Worm (Caenorhabditis elegans) whole organism, mixed stage, embryonic: ENCODE results near the gene C56A3.4.

Experiments used
- M03D4.4 ChIP-seq: sonication (generic microtip); optimal IDR thresholded peaks from 2 replicates; lab custom pipeline; 2017; ENCODE audit warnings: mild to moderate bottlenecking, missing genetic modification characterization, missing compliant biosample characterization
- bed-3 ChIP-seq: fragments of 200-800 bp; sonication (Bioruptor generic); optimal IDR thresholded peaks from 3 replicates; lab custom pipeline; 2018; ENCODE audit warnings: mild to moderate bottlenecking, missing genetic modification characterization, moderate library complexity, missing compliant biosample characterization
- blmp-1 ChIP-seq: fragments of 150-350 bp; optimal IDR thresholded peaks from 2 replicates; lab custom pipeline; 2014; ENCODE audit warnings: missing biosample characterization, missing genetic modification characterization
- ceh-39 ChIP-seq: fragments of 150-350 bp; optimal IDR thresholded peaks from 2 replicates; lab custom pipeline; 2014; ENCODE audit warnings: missing biosample characterization, missing genetic modification characterization
- ceh-43 ChIP-seq: fragments of 200-800 bp; sonication (Bioruptor generic); optimal IDR thresholded peaks from 2 replicates; lab custom pipeline; 2018; ENCODE audit warnings: mild to moderate bottlenecking, missing genetic modification characterization, moderate library complexity, missing compliant biosample characterization
- ceh-83 ChIP-seq: fragments of 200-800 bp; sonication (Bioruptor generic); optimal IDR thresholded peaks from 2 replicates; lab custom pipeline; 2018; ENCODE audit warnings: mild to moderate bottlenecking, missing genetic modification characterization, missing compliant biosample characterization
- ces-1 ChIP-seq: fragments of 150-350 bp; optimal IDR thresholded peaks from 2 replicates; lab custom pipeline; 2014; ENCODE audit warnings: missing biosample characterization, missing genetic modification reagents, missing genetic modification characterization
- drap-1 ChIP-seq: fragments of 200-800 bp; sonication (Bioruptor generic); optimal IDR thresholded peaks from 3 replicates; lab custom pipeline; 2018; ENCODE audit warnings: mild to moderate bottlenecking, missing genetic modification characterization, missing compliant biosample characterization
- elt-1 ChIP-seq: sonication (generic microtip); optimal IDR thresholded peaks from 2 replicates; lab custom pipeline; 2017; ENCODE audit warnings: missing genetic modification characterization, mild to moderate bottlenecking, missing compliant biosample characterization, antibody characterized with exemption, moderate library complexity, borderline replicate concordance; ENCODE audit not compliant: insufficient read depth
- elt-3 ChIP-seq: fragments of 150-350 bp; optimal IDR thresholded peaks from 2 replicates; lab custom pipeline; 2014; ENCODE audit warnings: missing biosample characterization, missing genetic modification characterization
- flh-1 ChIP-seq: fragments of 200-800 bp; sonication (Bioruptor generic); optimal IDR thresholded peaks from 2 replicates; lab custom pipeline; 2018; ENCODE audit warnings: mild to moderate bottlenecking, missing genetic modification characterization, moderate library complexity, missing compliant biosample characterization
- lin-13 ChIP-seq: fragments of 150-350 bp; optimal IDR thresholded peaks from 2 replicates; lab custom pipeline; 2014; ENCODE audit warnings: missing biosample characterization, missing genetic modification characterization
- lsy-2 ChIP-seq: fragments of 150-350 bp; optimal IDR thresholded peaks from 2 replicates; lab custom pipeline; 2014; ENCODE audit warnings: missing biosample characterization, missing genetic modification characterization
- mep-1 ChIP-seq: fragments of 150-350 bp; optimal IDR thresholded peaks from 2 replicates; lab custom pipeline; 2017; ENCODE audit warnings: missing biosample characterization, missing genetic modification reagents, missing genetic modification characterization, inconsistent platforms
- nhr-12 ChIP-seq: fragments of 150-350 bp; optimal IDR thresholded peaks from 2 replicates; lab custom pipeline; 2014; ENCODE audit warnings: missing biosample characterization, missing genetic modification characterization
- nhr-237 ChIP-seq: fragments of 150-350 bp; optimal IDR thresholded peaks from 2 replicates; lab custom pipeline; 2014; ENCODE audit warnings: missing biosample characterization, missing genetic modification characterization
- nhr-28 ChIP-seq: fragments of 150-350 bp; optimal IDR thresholded peaks from 2 replicates; lab custom pipeline; 2014; ENCODE audit warnings: missing biosample characterization, missing genetic modification characterization
- nhr-76 ChIP-seq: sonication (generic microtip); optimal IDR thresholded peaks from 2 replicates; lab custom pipeline; 2017; ENCODE audit warnings: missing biosample characterization, missing genetic modification characterization
- sem-2 ChIP-seq: fragments of 200-800 bp; sonication (Bioruptor generic); optimal IDR thresholded peaks from 2 replicates; lab custom pipeline; 2018; ENCODE audit warnings: mild to moderate bottlenecking, missing genetic modification characterization, missing compliant biosample characterization
- snpc-4 ChIP-seq: fragments of 150-350 bp; optimal IDR thresholded peaks from 2 replicates; lab custom pipeline; 2014; ENCODE audit warnings: missing biosample characterization, missing genetic modification characterization
- sptf-1 ChIP-seq: sonication (generic microtip); optimal IDR thresholded peaks from 2 replicates; lab custom pipeline; 2017; ENCODE audit warnings: mild to moderate bottlenecking, missing genetic modification characterization, moderate library complexity, missing compliant biosample characterization
- tbx-8 ChIP-seq: fragments of 200-800 bp; sonication (Bioruptor generic); optimal IDR thresholded peaks from 2 replicates; lab custom pipeline; 2018; ENCODE audit warnings: mild to moderate bottlenecking, missing genetic modification characterization, moderate library complexity, missing compliant biosample characterization
- unc-120 ChIP-seq: sonication (generic microtip); optimal IDR thresholded peaks from 2 replicates; lab custom pipeline; 2017; ENCODE audit warnings: missing genetic modification characterization, missing compliant biosample characterization; ENCODE audit not compliant: poor library complexity, severe bottlenecking
- unc-39 ChIP-seq: fragments of 150-350 bp; optimal IDR thresholded peaks from 2 replicates; lab custom pipeline; 2014; ENCODE audit warnings: missing biosample characterization, missing genetic modification characterization
- unc-62 ChIP-seq: fragments of 150-350 bp; optimal IDR thresholded peaks from 2 replicates; lab custom pipeline; 2014; ENCODE audit warnings: missing biosample characterization, missing genetic modification reagents, missing genetic modification characterization
- zip-8 ChIP-seq: fragments of 150-350 bp; optimal IDR thresholded peaks from 2 replicates; lab custom pipeline; 2014; ENCODE audit warnings: missing biosample characterization, missing genetic modification characterization
- ztf-11 ChIP-seq: fragments of 150-350 bp; optimal IDR thresholded peaks from 2 replicates; lab custom pipeline; 2014; ENCODE audit warnings: missing biosample characterization, missing genetic modification characterization

Gene C56A3.4

ce11 chrV:13551601-13552000 lies at the start of gene C56A3.4, which contains the start of gene C56A3.5:
C56A3.4 (minus strand) TSS chrV:13551754.
C56A3.5 (plus strand) TSS chrV:13551967.
- TF ChIP-seq nhr-237 (tag; lab: Kevin White, UChicago) (no peak), ces-1 (peak; percentile 22)

ce11 chrV:13600882-13601281 lies 49.3 kb upstream of the C56A3.4 start, which contains the start of gene rdy-2:
rdy-2 (minus strand) TSS chrV:13600982.
- TF ChIP-seq drap-1 = no peak
- no peak for TF ChIP-seq tbx-8 (GFP tag; lab: Kevin White, UChicago)
- TF ChIP-seq M03D4.4 (tag; lab: Kevin White, UChicago) = no peak
- TF ChIP-seq sptf-1 (tag; lab: Kevin White, UChicago) = no peak
- no peak for TF ChIP-seq unc-39 (tag; lab: Kevin White, UChicago)
- no peak for TF ChIP-seq elt-3
- no peak for TF ChIP-seq ceh-39 (tag; lab: Kevin White, UChicago)
- no peak for TF ChIP-seq nhr-12 (tag; lab: Kevin White, UChicago)
- no peak for TF ChIP-seq bed-3 (GFP tag; lab: Kevin White, UChicago)
- TF ChIP-seq lsy-2 (tag; lab: Kevin White, UChicago) = no peak
- TF ChIP-seq nhr-237 (tag; lab: Kevin White, UChicago) = no peak

- TF ChIP-seq unc-39 (tag; lab: Kevin White, UChicago) (no peak), sptf-1 (tag; lab: Kevin White, UChicago) (no peak), zip-8 (tag; lab: Kevin White, UChicago) (peak; percentile 91)
Observed at ce11 chrV:13598370-13598769, 46.8 kb upstream of the C56A3.4 start.

ce11 chrV:13593083-13593482 lies 41.5 kb upstream of the C56A3.4 start, which contains the start of gene F53F4.4:
F53F4.4 (plus strand) TSS chrV:13593383.
- TF ChIP-seq unc-39 (tag; lab: Kevin White, UChicago) = no peak
- TF ChIP-seq elt-1 = no peak
- no peak for TF ChIP-seq bed-3 (GFP tag; lab: Kevin White, UChicago)
- no peak for TF ChIP-seq M03D4.4 (tag; lab: Kevin White, UChicago)
- no peak for TF ChIP-seq nhr-237 (tag; lab: Kevin White, UChicago)
- no peak for TF ChIP-seq nhr-12 (tag; lab: Kevin White, UChicago)
- TF ChIP-seq elt-3 = no peak
- TF ChIP-seq sem-2 (GFP tag; lab: Kevin White, UChicago) = no peak
- TF ChIP-seq ceh-83 = no peak
- TF ChIP-seq blmp-1 (tag; lab: Kevin White, UChicago) = no peak
- no peak for TF ChIP-seq ces-1
- no peak for TF ChIP-seq unc-120 (tag; lab: Kevin White, UChicago)
- no peak for TF ChIP-seq lin-13 (tag; lab: Kevin White, UChicago)
- TF ChIP-seq tbx-8 (GFP tag; lab: Kevin White, UChicago) = no peak

ce11 chrV:13591504-13592174 lies 40.1 kb upstream of the C56A3.4 start, which contains the start of gene tbcb-1:
tbcb-1 (plus strand) TSS chrV:13592124.
- no peak for TF ChIP-seq ceh-43

ce11 chrV:13589494-13590176 lies 38.1 kb upstream of the C56A3.4 start, which contains the start of the genes F53F4.2 and F53F4.18:
F53F4.2 (minus strand) TSS chrV:13589594.
F53F4.18 (plus strand) TSS chrV:13590126.
- TF ChIP-seq M03D4.4 (tag; lab: Kevin White, UChicago) (no peak), tbx-8 (GFP tag; lab: Kevin White, UChicago) (no peak), unc-62 (GFP tag; lab: Kevin White, UChicago) (no peak)

- TF ChIP-seq ztf-11 (tag; lab: Kevin White, UChicago) = no peak
- no peak for TF ChIP-seq nhr-76 (tag; lab: Kevin White, UChicago)
- TF ChIP-seq elt-3 = no peak
- TF ChIP-seq ceh-43 = no peak
- TF ChIP-seq unc-120 (tag; lab: Kevin White, UChicago) = no peak
- TF ChIP-seq ces-1 = no peak
- no peak for TF ChIP-seq lin-13 (tag; lab: Kevin White, UChicago)
- no peak for TF ChIP-seq unc-62 (GFP tag; lab: Kevin White, UChicago)
- no peak for TF ChIP-seq nhr-28 (tag; lab: Kevin White, UChicago)
- no peak for TF ChIP-seq blmp-1 (tag; lab: Kevin White, UChicago)
- no peak for TF ChIP-seq tbx-8 (GFP tag; lab: Kevin White, UChicago)
- TF ChIP-seq mep-1 (tag; lab: Kevin White, UChicago) = no peak
- no peak for TF ChIP-seq snpc-4 (tag; lab: Kevin White, UChicago)
- TF ChIP-seq flh-1 (GFP tag; lab: Kevin White, UChicago) = no peak
Observed at ce11 chrV:13587902-13588301, 36.3 kb upstream of the C56A3.4 start, which contains the start of gene F53F4.17. F53F4.17 (plus strand) TSS chrV:13588202.
